Worm (Caenorhabditis elegans): ENCODE results near the gene tsp-12.
A peak's percentile ranks its signal among the peaks of the same experiment; 100 is the strongest.

tsp-12 gene

ce11 chrIV:10129957-10130356, 20.4 kb downstream of the tsp-12 start, which contains the start of gene glt-3:
Gene glt-3 (plus strand): TSS chrIV:10130257.
- TF ChIP-seq nfya-1 (tag; optimal IDR thresholded peaks at IDR 0.05) (no peak), ama-1 (optimal IDR thresholded peaks at IDR 0.05) (no peak), unc-3 (GFP tag; conservative IDR thresholded peaks at IDR 0.05) (no peak), unc-3 (tag; optimal IDR thresholded peaks at IDR 0.05) (no peak), nhr-11 (tag; optimal IDR thresholded peaks at IDR 0.05) (no peak), odd-2 (tag; optimal IDR thresholded peaks at IDR 0.05) (no peak), sox-4 (tag; optimal IDR thresholded peaks at IDR 0.05) (no peak), ceh-24 (tag; optimal IDR thresholded peaks at IDR 0.05) (no peak), tbx-2 (tag; optimal IDR thresholded peaks at IDR 0.05) (no peak), zip-5 (tag; optimal IDR thresholded peaks at IDR 0.05) (no peak), nhr-232 (tag; optimal IDR thresholded peaks at IDR 0.05) (no peak), fax-1 (tag; optimal IDR thresholded peaks at IDR 0.05) (no peak), C38D4.7 (GFP tag; optimal IDR thresholded peaks at IDR 0.05) (no peak), hlh-8 (tag; optimal IDR thresholded peaks at IDR 0.05) (no peak), ceh-45 (GFP tag; IDR thresholded peaks at IDR 0.05) (no peak), unc-55 (GFP tag; optimal IDR thresholded peaks at IDR 0.05) (no peak), lim-6 (tag; optimal IDR thresholded peaks at IDR 0.05) (no peak), ceh-14 (tag; optimal IDR thresholded peaks at IDR 0.05) (no peak)

ce11 chrIV:10128906-10129386, 21.5 kb downstream of the tsp-12 start, which contains the start of the genes gtbp-1 and K08F4.3:
Gene gtbp-1 (minus strand): TSS chrIV:10128956.
Gene K08F4.3 (plus strand): TSS chrIV:10129257.
- no peak for TF ChIP-seq hlh-13 (GFP tag; optimal IDR thresholded peaks at IDR 0.05)
- peak; percentile 39 for TF ChIP-seq ref-2 (tag; optimal IDR thresholded peaks at IDR 0.05)
- TF ChIP-seq sdc-2 (tag; optimal IDR thresholded peaks at IDR 0.05), result no peak
- no peak for TF ChIP-seq ceh-45 (GFP tag; IDR thresholded peaks at IDR 0.05)
- TF ChIP-seq nfya-1 (tag; optimal IDR thresholded peaks at IDR 0.05), result peak; percentile 57
- no peak for TF ChIP-seq T23F11.4 (GFP tag; optimal IDR thresholded peaks at IDR 0.05)
- no peak for TF ChIP-seq pag-3 (tag; optimal IDR thresholded peaks at IDR 0.05; ENCODE audit: borderline replicate concordance)
- TF ChIP-seq dve-1 (tag; optimal IDR thresholded peaks at IDR 0.05), result peak; percentile 35
- TF ChIP-seq K02D7.2 (tag; optimal IDR thresholded peaks at IDR 0.05), result no peak
- TF ChIP-seq fax-1 (tag; optimal IDR thresholded peaks at IDR 0.05), result no peak
- no peak for TF ChIP-seq ceh-2 (tag; optimal IDR thresholded peaks at IDR 0.05)
- TF ChIP-seq ceh-34 (tag; optimal IDR thresholded peaks at IDR 0.05), result no peak
- TF ChIP-seq ceh-31 (tag; optimal IDR thresholded peaks at IDR 0.05), result peak; percentile 63
- TF ChIP-seq zip-5 (tag; optimal IDR thresholded peaks at IDR 0.05), result no peak
- no peak for TF ChIP-seq ets-4 (tag; optimal IDR thresholded peaks at IDR 0.05)
- no peak for TF ChIP-seq ceh-9 (tag; optimal IDR thresholded peaks at IDR 0.05)
- peak; percentile 17 for TF ChIP-seq elt-2 (tag; optimal IDR thresholded peaks at IDR 0.05)
- TF ChIP-seq npax-4 (tag; optimal IDR thresholded peaks at IDR 0.05), result no peak
- no peak for TF ChIP-seq ceh-22 (tag; optimal IDR thresholded peaks at IDR 0.05)
- no peak for TF ChIP-seq fkh-10 (GFP tag; optimal IDR thresholded peaks at IDR 0.05)
- TF ChIP-seq tbx-2 (tag; optimal IDR thresholded peaks at IDR 0.05), result peak; percentile 15
- TF ChIP-seq ttx-3 (tag; optimal IDR thresholded peaks at IDR 0.05), result no peak
- TF ChIP-seq pax-1 (tag; optimal IDR thresholded peaks at IDR 0.05), result no peak
- TF ChIP-seq gmeb-2 (tag; optimal IDR thresholded peaks at IDR 0.05), result no peak
- no peak for TF ChIP-seq unc-3 (GFP tag; conservative IDR thresholded peaks at IDR 0.05)
- TF ChIP-seq unc-3 (tag; optimal IDR thresholded peaks at IDR 0.05), result no peak
- no peak for TF ChIP-seq unc-55 (GFP tag; optimal IDR thresholded peaks at IDR 0.05)
- TF ChIP-seq rnt-1 (tag; optimal IDR thresholded peaks at IDR 0.05), result no peak
- TF ChIP-seq ceh-6 (GFP tag; optimal IDR thresholded peaks at IDR 0.05), result no peak

ce11 chrIV:10128446-10128845, 22.0 kb downstream of the tsp-12 start:
- TF ChIP-seq F13H6.1 (tag; optimal IDR thresholded peaks at IDR 0.05) (no peak), gmeb-2 (tag; optimal IDR thresholded peaks at IDR 0.05) (no peak), tbx-7 (tag; optimal IDR thresholded peaks at IDR 0.05) (no peak), pat-9 (tag; optimal IDR thresholded peaks at IDR 0.05) (no peak), C08G9.2 (tag; optimal IDR thresholded peaks at IDR 0.05) (no peak), lin-11 (tag; optimal IDR thresholded peaks at IDR 0.05) (no peak)

Data from whole organism, late embryonic.